Fruit fly (Drosophila melanogaster) whole organism, embryonic: Measurements from ENCODE around the gene NFAT.

Source experiments
- Abd-B ChIP-seq: fragments of 200-800 bp; sonication (Bioruptor generic); optimal IDR thresholded peaks from 2 replicates; lab custom pipeline; 2018; ENCODE audit warnings: missing biosample characterization, mild to moderate bottlenecking, missing genetic modification characterization, moderate library complexity
- C15 ChIP-seq: fragments of 200-800 bp; sonication (Bioruptor generic); IDR thresholded peaks from 3 replicates; pipeline ENCODE4 v1.3.6; 2022; ENCODE audit warnings: missing biosample characterization, missing genetic modification characterization
- CG10267 ChIP-seq: fragments of 200-800 bp; sonication (Bioruptor generic); optimal IDR thresholded peaks from 2 replicates; lab custom pipeline; 2018; ENCODE audit warnings: missing biosample characterization, mild to moderate bottlenecking, missing genetic modification characterization, moderate library complexity
- CG10462 ChIP-seq: fragments of 200-800 bp; sonication (Bioruptor generic); optimal IDR thresholded peaks from 2 replicates; lab custom pipeline; 2016; ENCODE audit warnings: missing biosample characterization, missing genetic modification characterization
- CG11093 ChIP-seq: fragments of 200-800 bp; sonication (Bioruptor generic); IDR thresholded peaks from 3 replicates; pipeline ENCODE4 v1.3.6; 2022; ENCODE audit warnings: missing biosample characterization, missing genetic modification characterization
- CG12744 ChIP-seq: fragments of 200-800 bp; sonication (Bioruptor generic); optimal IDR thresholded peaks from 2 replicates; lab custom pipeline; 2016; ENCODE audit warnings: missing biosample characterization, missing genetic modification characterization
- CG13287 ChIP-seq: fragments of 200-800 bp; sonication (Bioruptor generic); IDR thresholded peaks from 2 replicates; pipeline ENCODE4 v1.3.6; 2022; ENCODE audit warnings: missing biosample characterization, missing genetic modification characterization; ENCODE audit not compliant: partially characterized antibody
- CG13296 ChIP-seq: fragments of 200-800 bp; sonication (Bioruptor generic); optimal IDR thresholded peaks from 3 replicates; lab custom pipeline; 2018; ENCODE audit warnings: missing biosample characterization, mild to moderate bottlenecking, missing genetic modification characterization
- CG17186 ChIP-seq: fragments of 200-800 bp; sonication (Bioruptor generic); optimal IDR thresholded peaks from 3 replicates; lab custom pipeline; 2017; ENCODE audit warnings: missing biosample characterization, missing genetic modification reagents, missing genetic modification characterization
- CG17829 ChIP-seq: fragments of 200-800 bp; optimal IDR thresholded peaks from 2 replicates; lab custom pipeline; 2019; ENCODE audit warnings: missing biosample characterization, mild to moderate bottlenecking, missing genetic modification characterization, moderate library complexity
- CG17912 ChIP-seq: fragments of 200-800 bp; sonication (Bioruptor generic); optimal IDR thresholded peaks from 2 replicates; lab custom pipeline; 2018; ENCODE audit warnings: missing biosample characterization, mild to moderate bottlenecking, missing genetic modification characterization
- CG30431 ChIP-seq: fragments of 200-800 bp; sonication (Bioruptor generic); optimal IDR thresholded peaks from 2 replicates; lab custom pipeline; 2017; ENCODE audit warnings: missing biosample characterization, missing genetic modification characterization
- CG31224 ChIP-seq: fragments of 200-800 bp; sonication (Bioruptor generic); IDR thresholded peaks from 2 replicates; pipeline ENCODE4 v1.3.6; 2022; ENCODE audit warnings: missing biosample characterization, missing genetic modification characterization
- CG33557 ChIP-seq: fragments of 200-800 bp; sonication (Bioruptor generic); optimal IDR thresholded peaks from 2 replicates; lab custom pipeline; 2019; ENCODE audit warnings: missing biosample characterization, mild to moderate bottlenecking, missing genetic modification characterization, moderate library complexity
- CG4820 ChIP-seq: fragments of 200-800 bp; sonication (Bioruptor generic); optimal IDR thresholded peaks from 3 replicates; lab custom pipeline; 2016; ENCODE audit warnings: missing biosample characterization, missing genetic modification characterization
- CG4854 ChIP-seq: fragments of 200-800 bp; sonication (Bioruptor generic); optimal IDR thresholded peaks from 2 replicates; lab custom pipeline; 2016; ENCODE audit warnings: missing biosample characterization, missing genetic modification characterization, inconsistent platforms
- CG6175 ChIP-seq: fragments of 200-800 bp; sonication (Bioruptor generic); IDR thresholded peaks from 3 replicates; pipeline ENCODE4 v1.3.6; 2022; ENCODE audit warnings: missing biosample characterization, missing genetic modification characterization
- CG8478 ChIP-seq: fragments of >200 bp; optimal IDR thresholded peaks from 2 replicates; lab custom pipeline; 2018
- CG9876 ChIP-seq: fragments of 200-800 bp; sonication (Bioruptor generic); optimal IDR thresholded peaks from 2 replicates; lab custom pipeline; 2016; ENCODE audit warnings: missing biosample characterization, missing genetic modification characterization
- Dad ChIP-seq: fragments of 200-800 bp; sonication (Bioruptor generic); optimal IDR thresholded peaks from 3 replicates; lab custom pipeline; 2016; ENCODE audit warnings: missing biosample characterization, missing genetic modification characterization
- Dip2 ChIP-seq: fragments of 200-800 bp; sonication (Bioruptor generic); IDR thresholded peaks from 2 replicates; pipeline ENCODE4 v1.3.6; 2022; ENCODE audit warnings: missing biosample characterization, missing genetic modification characterization
- Doc3 ChIP-seq: fragments of 200-800 bp; sonication (Bioruptor generic); IDR thresholded peaks from 3 replicates; pipeline ENCODE4 v1.3.6; 2022; ENCODE audit warnings: missing biosample characterization, missing genetic modification characterization; ENCODE audit not compliant: partially characterized antibody
- MBD-R2 ChIP-seq: fragments of 200-800 bp; sonication (Bioruptor generic); IDR thresholded peaks from 2 replicates; pipeline ENCODE4 v1.3.6; 2022; ENCODE audit warnings: missing biosample characterization, missing genetic modification characterization
- MTF-1 ChIP-seq: fragments of 200-800 bp; sonication (Bioruptor generic); optimal IDR thresholded peaks from 2 replicates; lab custom pipeline; 2018; ENCODE audit warnings: missing biosample characterization, mild to moderate bottlenecking, missing genetic modification characterization, borderline replicate concordance
- Mrtf ChIP-seq: fragments of 200-800 bp; sonication (Bioruptor generic); IDR thresholded peaks from 3 replicates; pipeline ENCODE4 v1.3.6; 2022; ENCODE audit warnings: missing biosample characterization, missing genetic modification characterization
- NFAT ChIP-seq: fragments of 200-800 bp; sonication (Bioruptor generic); IDR thresholded peaks from 2 replicates; pipeline ENCODE4 v1.3.6; 2022; ENCODE audit warnings: missing biosample characterization, missing genetic modification characterization
- Nf-YA ChIP-seq: fragments of 200-800 bp; sonication (Bioruptor generic); IDR thresholded peaks from 2 replicates; pipeline ENCODE4 v1.3.6; 2022; ENCODE audit warnings: missing biosample characterization, missing genetic modification characterization
- Nf-YB ChIP-seq: fragments of 200-800 bp; sonication (Bioruptor generic); optimal IDR thresholded peaks from 3 replicates; lab custom pipeline; 2019; ENCODE audit warnings: missing biosample characterization, mild to moderate bottlenecking, missing genetic modification characterization, moderate library complexity
- Ptx1 ChIP-seq: fragments of 200-800 bp; sonication (Bioruptor generic); IDR thresholded peaks from 2 replicates; pipeline ENCODE4 v1.3.6; 2022; ENCODE audit warnings: missing biosample characterization, missing genetic modification characterization
- Side ChIP-seq: fragments of 200-800 bp; sonication (Bioruptor generic); optimal IDR thresholded peaks from 2 replicates; lab custom pipeline; 2016; ENCODE audit warnings: missing biosample characterization, missing genetic modification characterization
- Trl ChIP-seq, 3 experiments: fragments of >200 bp in 2 of 3; fragments of 200-800 bp in 1 of 3; sonication (Bioruptor generic) in 1 of 3; optimal IDR thresholded peaks; 2 replicates in 1 of 3; 3 replicates in 2 of 3; lab custom pipeline; 2016 to 2017; ENCODE audit warnings: missing biosample characterization in 1 of 3, missing genetic modification characterization in 1 of 3
- az2 ChIP-seq: fragments of 200-800 bp; sonication (Bioruptor generic); optimal IDR thresholded peaks from 3 replicates; lab custom pipeline; 2016; ENCODE audit warnings: missing biosample characterization, missing genetic modification characterization
- bcd ChIP-seq: fragments of 200-800 bp; sonication (Bioruptor generic); optimal IDR thresholded peaks from 2 replicates; lab custom pipeline; 2017; ENCODE audit warnings: missing biosample characterization, mild to moderate bottlenecking, missing genetic modification characterization
- bigmax ChIP-seq: fragments of 200-800 bp; sonication (Bioruptor generic); optimal IDR thresholded peaks from 2 replicates; lab custom pipeline; 2018; ENCODE audit warnings: missing biosample characterization, mild to moderate bottlenecking, missing genetic modification characterization
- chn ChIP-seq: fragments of 200-800 bp; sonication (Bioruptor generic); optimal IDR thresholded peaks from 2 replicates; lab custom pipeline; 2016; ENCODE audit warnings: missing biosample characterization, missing genetic modification characterization
- dmrt99B ChIP-seq: fragments of 200-800 bp; sonication (Bioruptor generic); optimal IDR thresholded peaks from 2 replicates; lab custom pipeline; 2018; ENCODE audit warnings: missing biosample characterization, mild to moderate bottlenecking, missing genetic modification characterization, moderate library complexity
- fd3F ChIP-seq: fragments of 200-800 bp; sonication (Bioruptor generic); optimal IDR thresholded peaks from 2 replicates; lab custom pipeline; 2018; ENCODE audit warnings: missing biosample characterization, mild to moderate bottlenecking, missing genetic modification characterization, moderate library complexity
- fd64A ChIP-seq: fragments of 200-800 bp; sonication (Bioruptor generic); optimal IDR thresholded peaks from 3 replicates; lab custom pipeline; 2018; ENCODE audit warnings: missing biosample characterization, mild to moderate bottlenecking, missing genetic modification characterization
- hkb ChIP-seq, 2 experiments: fragments of 200-800 bp in 1 of 2; fragments of >200 bp in 1 of 2; sonication (Bioruptor generic) in 1 of 2; IDR thresholded peaks in 1 of 2; optimal IDR thresholded peaks in 1 of 2; 2 replicates each; pipeline versions ENCODE4 v1.3.6 to Lab custom; 2017 to 2022; ENCODE audit warnings: missing biosample characterization in 1 of 2, missing genetic modification characterization in 1 of 2
- hth ChIP-seq: fragments of >200 bp; optimal IDR thresholded peaks from 2 replicates; lab custom pipeline; 2017; ENCODE audit warnings: inconsistent platforms
- insv ChIP-seq, 2 experiments: fragments of 200-800 bp; sonication (Bioruptor generic); optimal IDR thresholded peaks; 3 replicates each; lab custom pipeline; 2016 to 2018; ENCODE audit warnings: missing biosample characterization in 2 of 2, missing genetic modification characterization in 2 of 2
- lola ChIP-seq, 3 experiments: fragments of >200 bp in 2 of 3; fragments of 200-800 bp in 1 of 3; sonication (Bioruptor generic) in 1 of 3; optimal IDR thresholded peaks; 2 replicates each; lab custom pipeline; 2017 to 2019; ENCODE audit warnings: missing biosample characterization in 3 of 3, missing genetic modification characterization in 3 of 3, mild to moderate bottlenecking in 1 of 3, moderate library complexity in 1 of 3
- nom ChIP-seq: fragments of 200-800 bp; sonication (Bioruptor generic); optimal IDR thresholded peaks from 2 replicates; lab custom pipeline; 2017; ENCODE audit warnings: missing biosample characterization, missing genetic modification characterization, mild to moderate bottlenecking, moderate library complexity, missing genetic modification reagents
- pb ChIP-seq: fragments of 200-800 bp; sonication (Bioruptor generic); optimal IDR thresholded peaks from 3 replicates; lab custom pipeline; 2016; ENCODE audit warnings: missing biosample characterization, missing genetic modification characterization
- pfk ChIP-seq: fragments of 200-800 bp; sonication (Bioruptor generic); optimal IDR thresholded peaks from 2 replicates; lab custom pipeline; 2018; ENCODE audit warnings: missing biosample characterization, mild to moderate bottlenecking, missing genetic modification characterization, moderate library complexity
- ranshi ChIP-seq: fragments of 200-800 bp; sonication (Bioruptor generic); IDR thresholded peaks from 2 replicates; pipeline ENCODE4 v1.3.6; 2022; ENCODE audit warnings: missing biosample characterization, missing genetic modification characterization
- sd ChIP-seq: fragments of 200-800 bp; sonication (Bioruptor generic); optimal IDR thresholded peaks from 3 replicates; lab custom pipeline; 2018; ENCODE audit warnings: missing biosample characterization, mild to moderate bottlenecking, missing genetic modification characterization, moderate library complexity
- tna ChIP-seq: fragments of 200-800 bp; sonication (Bioruptor generic); IDR thresholded peaks from 2 replicates; pipeline ENCODE4 v1.3.6; 2022; ENCODE audit warnings: missing biosample characterization, missing genetic modification characterization; ENCODE audit not compliant: partially characterized antibody
- trem ChIP-seq: fragments of 200-800 bp; optimal IDR thresholded peaks from 3 replicates; lab custom pipeline; 2019; ENCODE audit warnings: missing biosample characterization, mild to moderate bottlenecking, missing genetic modification characterization, moderate library complexity
- trh ChIP-seq: fragments of 200-800 bp; sonication (Bioruptor generic); optimal IDR thresholded peaks from 2 replicates; lab custom pipeline; 2016; ENCODE audit warnings: missing biosample characterization, missing genetic modification characterization
- zfh2 ChIP-seq: fragments of 200-800 bp; sonication (Bioruptor generic); optimal IDR thresholded peaks from 2 replicates; lab custom pipeline; 2016; ENCODE audit warnings: missing biosample characterization, missing genetic modification characterization

NFAT gene

DNA sequence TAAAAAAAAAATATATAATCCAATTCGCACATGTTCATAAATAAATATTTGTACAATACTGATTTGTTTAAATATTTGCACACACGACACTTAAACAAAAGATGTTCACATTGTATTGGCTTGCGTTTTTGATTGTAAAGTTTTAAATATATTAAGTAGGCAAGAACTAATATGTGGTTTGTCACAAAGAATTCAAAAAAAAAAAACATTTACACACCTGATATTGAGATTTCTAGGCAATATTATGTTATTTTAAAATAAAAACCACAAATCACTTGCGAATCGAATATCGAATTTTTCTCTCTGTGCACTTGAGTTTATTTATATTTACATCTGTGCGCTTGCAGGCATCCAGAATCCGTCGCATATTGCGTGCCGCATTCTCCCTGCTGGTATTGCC is 55.0 kb downstream of the NFAT start (continued):
- TF ChIP-seq CG33557 (GFP tag; lab: Kevin White, UChicago) (peak; percentile 16), CG6175 (GFP tag; lab: Robert Waterston, UW) (no peak), CG13287 (GFP tag; lab: Robert Waterston, UW) (no peak), pb (GFP tag; lab: Kevin White, UChicago) (no peak), pfk (GFP tag; lab: Kevin White, UChicago) (no peak), zfh2 (GFP tag; lab: Kevin White, UChicago) (no peak), CG9876 (GFP tag; lab: Kevin White, UChicago) (no peak), ranshi (GFP tag; lab: Robert Waterston, UW) (no peak), CG17829 (tag; lab: Kevin White, UChicago) (peak; percentile 28), az2 (peak; percentile 15), Doc3 (GFP tag; lab: Robert Waterston, UW) (no peak), Nf-YB (GFP tag; lab: Kevin White, UChicago) (no peak), bigmax (no peak), CG8478 (lab: Kevin White, UChicago) (no peak), insv (GFP tag; optimal IDR thresholded peaks at IDR 0.05; lab: Kevin White, UChicago) (no peak), Dip2 (no peak), fd64A (no peak), CG10462 (GFP tag; lab: Kevin White, UChicago) (no peak), Mrtf (GFP tag; lab: Robert Waterston, UW) (no peak), C15 (GFP tag; lab: Robert Waterston, UW) (no peak), Dad (no peak), sd (tag; lab: Kevin White, UChicago) (no peak), lola (GFP tag; optimal IDR thresholded peaks at IDR 0.05; lab: Kevin White, UChicago) (peak in 1 of 3 experiments; percentile 44), tna (GFP tag; lab: Robert Waterston, UW) (no peak), MBD-R2 (GFP tag; lab: Robert Waterston, UW) (no peak), CG13296 (GFP tag; lab: Kevin White, UChicago) (peak; percentile 4), CG11093 (GFP tag; lab: Robert Waterston, UW) (no peak), CG4820 (GFP tag; lab: Kevin White, UChicago) (no peak), hkb (optimal IDR thresholded peaks at IDR 0.05; lab: Kevin White, UChicago) (no peak), hkb (GFP tag; IDR thresholded peaks at IDR 0.05; lab: Robert Waterston, UW) (0 out of 2 replicates have a peak, but pooled peaks have one; percentile 9), trem (peak; percentile 12), CG17186 (no peak), CG12744 (GFP tag; lab: Kevin White, UChicago) (no peak), Abd-B (GFP tag; lab: Kevin White, UChicago) (no peak), bcd (GFP tag; lab: Kevin White, UChicago) (no peak), dmrt99B (peak; percentile 40), CG10267 (tag; lab: Kevin White, UChicago) (peak; percentile 26), nom (GFP tag; lab: Kevin White, UChicago) (no peak), NFAT (GFP tag; lab: Robert Waterston, UW) (no peak), fd3F (no peak), CG30431 (GFP tag; lab: Kevin White, UChicago) (no peak), Nf-YA (no peak), hth (lab: Kevin White, UChicago) (no peak), Side (GFP tag; lab: Kevin White, UChicago) (no peak), trh (GFP tag; lab: Kevin White, UChicago) (no peak), Ptx1 (GFP tag; lab: Robert Waterston, UW) (peak; percentile 12; the same call in 1 of the 2 replicates), chn (GFP tag; lab: Kevin White, UChicago) (no peak), CG17912 (GFP tag; lab: Kevin White, UChicago) (no peak), CG31224 (GFP tag; lab: Robert Waterston, UW) (no peak), MTF-1 (no peak), Trl (optimal IDR thresholded peaks at IDR 0.05; lab: Kevin White, UChicago) (no peak), Trl (GFP tag; optimal IDR thresholded peaks at IDR 0.05; lab: Kevin White, UChicago) (no peak), CG4854 (GFP tag; lab: Kevin White, UChicago) (no peak)
